Worm (Caenorhabditis elegans): ENCODE results near the gene slc-5A12.

slc-5A12 gene

ce11 chrIV:11956387-11956786 is 19.2 kb downstream of the slc-5A12 start (continued):
- TF ChIP-seq sptf-2 (GFP tag; optimal IDR thresholded peaks at IDR 0.05): no peak
- no peak for TF ChIP-seq mes-4 (tag; optimal IDR thresholded peaks at IDR 0.05)
- no peak for TF ChIP-seq D2030.7 (GFP tag; IDR thresholded peaks at IDR 0.05)
- no peak for TF ChIP-seq cebp-2 (GFP tag; IDR thresholded peaks at IDR 0.05)
- peak; percentile 94 for TF ChIP-seq chd-7 (tag; optimal IDR thresholded peaks at IDR 0.05)
- 0 out of 2 replicates have a peak, but pooled peaks have one; percentile 47 for TF ChIP-seq lir-1 (GFP tag; conservative IDR thresholded peaks at IDR 0.05)
- TF ChIP-seq lin-54 (GFP tag; optimal IDR thresholded peaks at IDR 0.05): peak; percentile 40
- no peak for TF ChIP-seq nhr-27 (tag; optimal IDR thresholded peaks at IDR 0.05)
- TF ChIP-seq hsf-1 (GFP tag; IDR thresholded peaks at IDR 0.05): peak; percentile 77
- TF ChIP-seq attf-3 (GFP tag; conservative IDR thresholded peaks at IDR 0.05): 0 out of 2 replicates have a peak, but pooled peaks have one; percentile 13
- TF ChIP-seq ztf-18 (tag; optimal IDR thresholded peaks at IDR 0.05): peak; percentile 41
- TF ChIP-seq madf-6 (GFP tag; IDR thresholded peaks at IDR 0.05): no peak
- TF ChIP-seq pha-4 (tag; optimal IDR thresholded peaks at IDR 0.05): peak; percentile 77
- no peak for TF ChIP-seq tbx-9 (tag; optimal IDR thresholded peaks at IDR 0.05; ENCODE audit: borderline replicate concordance)
- peak; percentile 16 for TF ChIP-seq ets-4 (GFP tag; optimal IDR thresholded peaks at IDR 0.05)
- peak; percentile 85 for TF ChIP-seq rcor-1 (GFP tag; IDR thresholded peaks at IDR 0.05)
- TF ChIP-seq repo-1 (tag; optimal IDR thresholded peaks at IDR 0.05): peak; percentile 45
- no peak for TF ChIP-seq bed-1 (GFP tag; IDR thresholded peaks at IDR 0.05)
- TF ChIP-seq nhr-90 (tag; optimal IDR thresholded peaks at IDR 0.05): peak; percentile 77
- TF ChIP-seq dpff-1 (tag; optimal IDR thresholded peaks at IDR 0.05): peak; percentile 73
- peak; percentile 87 for TF ChIP-seq C06A6.2 (GFP tag; conservative IDR thresholded peaks at IDR 0.05)
- TF ChIP-seq ZK185.1 (tag; optimal IDR thresholded peaks at IDR 0.05; ENCODE audit: poor library complexity, severe bottlenecking): no peak
- TF ChIP-seq egrh-3 (GFP tag; IDR thresholded peaks at IDR 0.05): peak; percentile 29; the same call in 1 of the 2 replicates
- TF ChIP-seq xnd-1 (tag; optimal IDR thresholded peaks at IDR 0.05): no peak
- no peak for TF ChIP-seq lag-1 (GFP tag; IDR thresholded peaks at IDR 0.05)
- peak; percentile 87 for TF ChIP-seq lin-40 (tag; optimal IDR thresholded peaks at IDR 0.05)
- TF ChIP-seq gei-17 (GFP tag; optimal IDR thresholded peaks at IDR 0.05): peak; percentile 74

- no peak for TF ChIP-seq xnd-1 (tag; optimal IDR thresholded peaks at IDR 0.05)
- 0 out of 2 replicates have a peak, but pooled peaks have one; percentile 9 for TF ChIP-seq mcd-1 (GFP tag; IDR thresholded peaks at IDR 0.05)
- peak; percentile 47; the same call in 1 of the 2 replicates for TF ChIP-seq Y53G8AR.9 (GFP tag; conservative IDR thresholded peaks at IDR 0.05)
- TF ChIP-seq C06A6.2 (GFP tag; conservative IDR thresholded peaks at IDR 0.05): no peak
- no peak for TF ChIP-seq let-607 (tag; optimal IDR thresholded peaks at IDR 0.05)
- no peak for TF ChIP-seq lag-1 (GFP tag; IDR thresholded peaks at IDR 0.05)
- peak; percentile 13 for TF ChIP-seq lin-54 (GFP tag; optimal IDR thresholded peaks at IDR 0.05)
- TF ChIP-seq cebp-1 (GFP tag; IDR thresholded peaks at IDR 0.05): no peak
- TF ChIP-seq cebp-1 (tag; optimal IDR thresholded peaks at IDR 0.05): peak; percentile 18
- no peak for TF ChIP-seq ceh-40 (GFP tag; IDR thresholded peaks at IDR 0.05)
- no peak for TF ChIP-seq hmg-1.2 (GFP tag; IDR thresholded peaks at IDR 0.05)
- TF ChIP-seq zfh-2 (GFP tag; conservative IDR thresholded peaks at IDR 0.05): no peak
- TF ChIP-seq ztf-3 (GFP tag; optimal IDR thresholded peaks at IDR 0.05): no peak
- TF ChIP-seq Y56A3A.18 (GFP tag; IDR thresholded peaks at IDR 0.05): no peak
- TF ChIP-seq mes-4 (tag; optimal IDR thresholded peaks at IDR 0.05): no peak
- TF ChIP-seq hmg-20 (GFP tag; IDR thresholded peaks at IDR 0.05): no peak
- TF ChIP-seq nfya-1 (tag; optimal IDR thresholded peaks at IDR 0.05; ENCODE audit: borderline replicate concordance, insufficient read depth): no peak
- no peak for TF ChIP-seq ceh-58 (GFP tag; IDR thresholded peaks at IDR 0.05)
- TF ChIP-seq aptf-2 (GFP tag; conservative IDR thresholded peaks at IDR 0.05): no peak
- TF ChIP-seq ceh-79 (tag; optimal IDR thresholded peaks at IDR 0.05): no peak
- peak; percentile 53 for TF ChIP-seq ama-1 (optimal IDR thresholded peaks at IDR 0.05)
- no peak for TF ChIP-seq ama-1 (GFP tag; optimal IDR thresholded peaks at IDR 0.05)
- no peak for TF ChIP-seq aptf-3 (GFP tag; IDR thresholded peaks at IDR 0.05)
- no peak for TF ChIP-seq sea-2 (GFP tag; IDR thresholded peaks at IDR 0.05)
- TF ChIP-seq egrh-3 (GFP tag; IDR thresholded peaks at IDR 0.05): no peak
- no peak for TF ChIP-seq F10E7.11 (tag; optimal IDR thresholded peaks at IDR 0.05)
- TF ChIP-seq attf-5 (GFP tag; optimal IDR thresholded peaks at IDR 0.05): no peak
- TF ChIP-seq F22D6.2 (tag; optimal IDR thresholded peaks at IDR 0.05): no peak
Measured at ce11 chrIV:11957074-11957473, 19.9 kb downstream of the slc-5A12 start.
